Fruit fly (Drosophila melanogaster): ENCODE measurements around the gene CG33986.

The CG33986 gene

dm6 chr3L:15498745-15499144 is 26.3 kb downstream of the CG33986 start, which contains the start of gene CG7275:
Gene CG7275, plus strand, starts transcription at chr3L:15498959.
- TF ChIP-seq CG34367 (tag; optimal IDR thresholded peaks at IDR 0.05) (no peak), CG15710 (tag; optimal IDR thresholded peaks at IDR 0.05) (peak; percentile 7), CG14655 (GFP tag; optimal IDR thresholded peaks at IDR 0.05) (no peak), CG8301 (tag; optimal IDR thresholded peaks at IDR 0.05) (no peak), CG13204 (GFP tag; optimal IDR thresholded peaks at IDR 0.05) (no peak), fd96Ca (GFP tag; IDR thresholded peaks at IDR 0.05) (no peak)

dm6 chr3L:15497902-15498301 is 27.2 kb downstream of the CG33986 start, which contains the start of gene CG7276:
Gene CG7276, plus strand, starts transcription at chr3L:15498202.
- TF ChIP-seq D1 (tag; optimal IDR thresholded peaks at IDR 0.05): no peak
- no peak for TF ChIP-seq CG8301 (tag; optimal IDR thresholded peaks at IDR 0.05)
- no peak for TF ChIP-seq gl (tag; optimal IDR thresholded peaks at IDR 0.05)
- no peak for TF ChIP-seq Pif1B (GFP tag; optimal IDR thresholded peaks at IDR 0.05)
- TF ChIP-seq CG10348 (GFP tag; IDR thresholded peaks at IDR 0.05): no peak
- TF ChIP-seq CG14655 (GFP tag; optimal IDR thresholded peaks at IDR 0.05): no peak
- no peak for TF ChIP-seq rn (GFP tag; IDR thresholded peaks at IDR 0.05)

dm6 chr3L:15496274-15496673 is 28.8 kb downstream of the CG33986 start, which contains the start of gene CG13455:
Gene CG13455, plus strand, starts transcription at chr3L:15496574.
- TF ChIP-seq rn (GFP tag; IDR thresholded peaks at IDR 0.05) (no peak), D1 (tag; optimal IDR thresholded peaks at IDR 0.05) (no peak), Pif1B (GFP tag; optimal IDR thresholded peaks at IDR 0.05) (no peak), Pif1A (GFP tag; optimal IDR thresholded peaks at IDR 0.05) (no peak), CG9948 (tag; optimal IDR thresholded peaks at IDR 0.05) (no peak), CG32121 (GFP tag; IDR thresholded peaks at IDR 0.05) (no peak), Snoo (tag; optimal IDR thresholded peaks at IDR 0.05) (no peak), EcR (GFP tag; optimal IDR thresholded peaks at IDR 0.05) (no peak)

dm6 chr3L:15495449-15495848 is 29.6 kb downstream of the CG33986 start, which contains the start of gene CG12355:
Gene CG12355, minus strand, starts transcription at chr3L:15495549.
- TF ChIP-seq Snoo (tag; optimal IDR thresholded peaks at IDR 0.05) (no peak), Ets98B (GFP tag; IDR thresholded peaks at IDR 0.05) (no peak), CG14655 (GFP tag; optimal IDR thresholded peaks at IDR 0.05) (no peak), Pif1B (GFP tag; optimal IDR thresholded peaks at IDR 0.05) (no peak), CG9948 (tag; optimal IDR thresholded peaks at IDR 0.05) (no peak), Pif1A (GFP tag; optimal IDR thresholded peaks at IDR 0.05) (no peak), EcR (GFP tag; optimal IDR thresholded peaks at IDR 0.05) (no peak), rn (GFP tag; IDR thresholded peaks at IDR 0.05) (no peak), CG10348 (GFP tag; IDR thresholded peaks at IDR 0.05) (no peak), CG12605 (GFP tag; IDR thresholded peaks at IDR 0.05) (no peak), fd96Ca (GFP tag; IDR thresholded peaks at IDR 0.05) (no peak), CG8159 (tag; optimal IDR thresholded peaks at IDR 0.05) (no peak), CG34367 (tag; optimal IDR thresholded peaks at IDR 0.05) (no peak), CG15710 (tag; optimal IDR thresholded peaks at IDR 0.05) (no peak), CG8301 (tag; optimal IDR thresholded peaks at IDR 0.05) (no peak), CG17806 (tag; optimal IDR thresholded peaks at IDR 0.05) (no peak)

- TF ChIP-seq CG9948 (tag; optimal IDR thresholded peaks at IDR 0.05) (no peak), CG13204 (GFP tag; optimal IDR thresholded peaks at IDR 0.05) (no peak), CG14655 (GFP tag; optimal IDR thresholded peaks at IDR 0.05) (no peak), CG4496 (GFP tag; IDR thresholded peaks at IDR 0.05) (no peak), CG34367 (tag; optimal IDR thresholded peaks at IDR 0.05) (no peak), CG17806 (tag; optimal IDR thresholded peaks at IDR 0.05) (no peak), Snoo (tag; optimal IDR thresholded peaks at IDR 0.05) (no peak), CG12605 (GFP tag; IDR thresholded peaks at IDR 0.05) (no peak), CG8301 (tag; optimal IDR thresholded peaks at IDR 0.05) (no peak), fd96Ca (GFP tag; IDR thresholded peaks at IDR 0.05) (no peak), gl (tag; optimal IDR thresholded peaks at IDR 0.05) (no peak), CG15710 (tag; optimal IDR thresholded peaks at IDR 0.05) (no peak), Ets98B (GFP tag; IDR thresholded peaks at IDR 0.05) (no peak), Pif1A (GFP tag; optimal IDR thresholded peaks at IDR 0.05) (no peak), D1 (tag; optimal IDR thresholded peaks at IDR 0.05) (no peak), Pif1B (GFP tag; optimal IDR thresholded peaks at IDR 0.05) (no peak)
These were observed 30.3 kb downstream of the CG33986 start for dm6 chr3L:15494599-15495271.

dm6 chr3L:15493886-15494598 is 31.0 kb downstream of the CG33986 start:
- no peak for TF ChIP-seq D1 (tag; optimal IDR thresholded peaks at IDR 0.05)
- TF ChIP-seq fd96Ca (GFP tag; IDR thresholded peaks at IDR 0.05): no peak
- TF ChIP-seq CG4496 (GFP tag; IDR thresholded peaks at IDR 0.05): no peak
- no peak for TF ChIP-seq EcR (GFP tag; optimal IDR thresholded peaks at IDR 0.05)
- TF ChIP-seq CG8159 (tag; optimal IDR thresholded peaks at IDR 0.05): no peak
- TF ChIP-seq CG9948 (tag; optimal IDR thresholded peaks at IDR 0.05): no peak
- no peak for TF ChIP-seq CG10348 (GFP tag; IDR thresholded peaks at IDR 0.05)
- no peak for TF ChIP-seq CG8301 (tag; optimal IDR thresholded peaks at IDR 0.05)
- TF ChIP-seq Pif1A (GFP tag; optimal IDR thresholded peaks at IDR 0.05): no peak
- TF ChIP-seq CG32121 (GFP tag; IDR thresholded peaks at IDR 0.05): no peak
- no peak for TF ChIP-seq CG13204 (GFP tag; optimal IDR thresholded peaks at IDR 0.05)
- TF ChIP-seq CG15710 (tag; optimal IDR thresholded peaks at IDR 0.05): no peak
- no peak for TF ChIP-seq Pif1B (GFP tag; optimal IDR thresholded peaks at IDR 0.05)
- TF ChIP-seq CG34367 (tag; optimal IDR thresholded peaks at IDR 0.05): no peak
- no peak for TF ChIP-seq CG17806 (tag; optimal IDR thresholded peaks at IDR 0.05)
- TF ChIP-seq Ets98B (GFP tag; IDR thresholded peaks at IDR 0.05): no peak
- TF ChIP-seq CG12605 (GFP tag; IDR thresholded peaks at IDR 0.05): no peak
